Worm (Caenorhabditis elegans): ENCODE results near the gene rcan-1.

The rcan-1 gene

ce11 chrIII:5683998-5684397 lies at the start of gene rcan-1:
TSS of gene rcan-1 (minus strand) at chrIII:5684098.
- TF ChIP-seq sox-4 (tag; optimal IDR thresholded peaks at IDR 0.05) (no peak), snpc-4 (tag; optimal IDR thresholded peaks at IDR 0.05) (no peak)

- no peak for TF ChIP-seq pax-3 (tag; optimal IDR thresholded peaks at IDR 0.05)
- TF ChIP-seq ztf-11 (tag; optimal IDR thresholded peaks at IDR 0.05) = no peak
- no peak for TF ChIP-seq fkh-10 (GFP tag; optimal IDR thresholded peaks at IDR 0.05)
- no peak for TF ChIP-seq unc-30 (tag; optimal IDR thresholded peaks at IDR 0.05)
- TF ChIP-seq pqm-1 (tag; optimal IDR thresholded peaks at IDR 0.05) = no peak
- no peak for TF ChIP-seq xbp-1 (tag; optimal IDR thresholded peaks at IDR 0.05)
- no peak for TF ChIP-seq mab-9 (GFP tag; IDR thresholded peaks at IDR 0.05)
- TF ChIP-seq grh-1 (GFP tag; IDR thresholded peaks at IDR 0.05) = no peak
- TF ChIP-seq hlh-17 (GFP tag; optimal IDR thresholded peaks at IDR 0.05; ENCODE audit: borderline replicate concordance) = no peak
- TF ChIP-seq egl-13 (tag; optimal IDR thresholded peaks at IDR 0.05) = no peak
- no peak for TF ChIP-seq fkh-8 (tag; optimal IDR thresholded peaks at IDR 0.05)
- TF ChIP-seq ets-5 (GFP tag; IDR thresholded peaks at IDR 0.05) = no peak
- no peak for TF ChIP-seq ceh-82 (tag; optimal IDR thresholded peaks at IDR 0.05)
- TF ChIP-seq aly-2 (tag; optimal IDR thresholded peaks at IDR 0.05) = no peak
Measured at ce11 chrIII:5732925-5733324, 49.0 kb upstream of the rcan-1 start, which contains the start of gene B0244.17. TSS of gene B0244.17 (plus strand) at chrIII:5733225.

- TF ChIP-seq elt-2 (tag; optimal IDR thresholded peaks at IDR 0.05) = peak; percentile 43
- TF ChIP-seq efl-1 (optimal IDR thresholded peaks at IDR 0.05) = no peak
- peak in 1 of 2 experiments; percentile 20 for TF ChIP-seq efl-1 (GFP tag; optimal IDR thresholded peaks at IDR 0.05 in 1 of 2)
- no peak for TF ChIP-seq zip-4 (GFP tag; optimal IDR thresholded peaks at IDR 0.05)
Measured at ce11 chrIII:5730980-5731636, 47.2 kb upstream of the rcan-1 start, which contains the start of the genes B0244.9 and B0244.7. TSS of gene B0244.9 (minus strand) at chrIII:5731030. TSS of gene B0244.7 (plus strand) at chrIII:5731501.

- TF ChIP-seq pax-3 (tag; optimal IDR thresholded peaks at IDR 0.05) (no peak), C04F5.9 (tag; optimal IDR thresholded peaks at IDR 0.05) (no peak), egl-13 (tag; optimal IDR thresholded peaks at IDR 0.05) (no peak), nhr-19 (GFP tag; conservative IDR thresholded peaks at IDR 0.05) (no peak), fkh-8 (tag; optimal IDR thresholded peaks at IDR 0.05) (no peak), nhr-85 (tag) (no peak), pqm-1 (tag; optimal IDR thresholded peaks at IDR 0.05) (no peak), fos-1 (tag; optimal IDR thresholded peaks at IDR 0.05) (no peak), irx-1 (tag; optimal IDR thresholded peaks at IDR 0.05) (no peak), lin-14 (GFP tag; optimal IDR thresholded peaks at IDR 0.05) (no peak), skn-1 (tag; optimal IDR thresholded peaks at IDR 0.05) (no peak), ceh-88 (GFP tag; IDR thresholded peaks at IDR 0.05) (no peak), F16B12.6 (tag; optimal IDR thresholded peaks at IDR 0.05) (no peak), ets-5 (GFP tag; IDR thresholded peaks at IDR 0.05) (no peak), zag-1 (tag; optimal IDR thresholded peaks at IDR 0.05) (no peak), isw-1 (GFP tag; IDR thresholded peaks at IDR 0.05) (no peak), Y116A8C.19 (tag; optimal IDR thresholded peaks at IDR 0.05; ENCODE audit: borderline replicate concordance) (no peak), ceh-63 (GFP tag; optimal IDR thresholded peaks at IDR 0.05) (no peak), ztf-4 (tag; optimal IDR thresholded peaks at IDR 0.05) (no peak)
Measured at ce11 chrIII:5730041-5730440, 46.1 kb upstream of the rcan-1 start.

ce11 chrIII:5729367-5729766 lies 45.5 kb upstream of the rcan-1 start:
- no peak for TF ChIP-seq ceh-8 (GFP tag; optimal IDR thresholded peaks at IDR 0.05)
- TF ChIP-seq isw-1 (GFP tag; IDR thresholded peaks at IDR 0.05) = no peak
- TF ChIP-seq C34B4.2 (tag; optimal IDR thresholded peaks at IDR 0.05) = no peak
- TF ChIP-seq nhr-237 (tag; optimal IDR thresholded peaks at IDR 0.05) = no peak
- no peak for TF ChIP-seq nhr-11 (tag; optimal IDR thresholded peaks at IDR 0.05)
- TF ChIP-seq ceh-90 (tag; optimal IDR thresholded peaks at IDR 0.05) = no peak
- no peak for TF ChIP-seq lin-39 (tag; optimal IDR thresholded peaks at IDR 0.05)
- TF ChIP-seq unc-30 (tag; optimal IDR thresholded peaks at IDR 0.05) = no peak
- no peak for TF ChIP-seq nhr-20 (tag; optimal IDR thresholded peaks at IDR 0.05)
- TF ChIP-seq nhr-47 (tag; optimal IDR thresholded peaks at IDR 0.05) = no peak
- no peak for TF ChIP-seq nhr-19 (GFP tag; conservative IDR thresholded peaks at IDR 0.05)
- TF ChIP-seq ets-5 (GFP tag; IDR thresholded peaks at IDR 0.05) = no peak
- no peak for TF ChIP-seq elt-3 (tag; optimal IDR thresholded peaks at IDR 0.05)
- TF ChIP-seq aly-2 (tag; optimal IDR thresholded peaks at IDR 0.05) = no peak
- TF ChIP-seq ceh-82 (tag; optimal IDR thresholded peaks at IDR 0.05) = no peak
- TF ChIP-seq zip-4 (GFP tag; optimal IDR thresholded peaks at IDR 0.05) = no peak

All from whole organism, L1 larva.